Fruit fly (Drosophila melanogaster): ENCODE data around the gene CG43783.

Gene CG43783

dm6 chr3L:8997686-8998239, 43.7 kb upstream of the CG43783 start, which contains the start of the genes smg and CG5087 (continued):
- TF ChIP-seq stwl (tag; optimal IDR thresholded peaks at IDR 0.05) (peak; percentile 85), CG32532 (GFP tag; IDR thresholded peaks at IDR 0.05) (peak; percentile 45), NfI (GFP tag; optimal IDR thresholded peaks at IDR 0.05) (peak; percentile 14)

dm6 chr3L:8996899-8997685, 43.0 kb upstream of the CG43783 start:
- TF ChIP-seq Eip74EF (GFP tag; optimal IDR thresholded peaks at IDR 0.05) (no peak), CG7372 (GFP tag; IDR thresholded peaks at IDR 0.05) (no peak), sr (GFP tag; IDR thresholded peaks at IDR 0.05) (no peak), crol (GFP tag; IDR thresholded peaks at IDR 0.05) (peak; percentile 85), chif (GFP tag; optimal IDR thresholded peaks at IDR 0.05) (no peak), Med (GFP tag) (peak; percentile 75), CG2712 (tag; optimal IDR thresholded peaks at IDR 0.05) (no peak), sens (GFP tag) (peak; percentile 55), hkb (optimal IDR thresholded peaks at IDR 0.05) (no peak), hkb (GFP tag; IDR thresholded peaks at IDR 0.05) (0 out of 2 replicates have a peak, but pooled peaks have one; percentile 24), lov (optimal IDR thresholded peaks at IDR 0.05) (no peak), lov (GFP tag; IDR thresholded peaks at IDR 0.05) (0 out of 3 replicates have a peak, but pooled peaks have one; percentile 48), Ets97D (GFP tag; optimal IDR thresholded peaks at IDR 0.05) (no peak), CG13296 (GFP tag; optimal IDR thresholded peaks at IDR 0.05) (no peak), Ets65A (GFP tag) (no peak), Abd-B (GFP tag; optimal IDR thresholded peaks at IDR 0.05) (no peak), klu (GFP tag; IDR thresholded peaks at IDR 0.05) (no peak), jigr1 (GFP tag; IDR thresholded peaks at IDR 0.05) (no peak), nerfin-1 (tag; optimal IDR thresholded peaks at IDR 0.05) (peak; percentile 16), Drgx (GFP tag; IDR thresholded peaks at IDR 0.05) (peak; percentile 35; the same call in 1 of the 2 replicates), Atf3 (GFP tag; optimal IDR thresholded peaks at IDR 0.05) (no peak), CG8944 (GFP tag; optimal IDR thresholded peaks at IDR 0.05) (no peak), CG8388 (GFP tag; optimal IDR thresholded peaks at IDR 0.05) (no peak), CG15601 (tag; optimal IDR thresholded peaks at IDR 0.05) (no peak), croc (GFP tag; conservative IDR thresholded peaks at IDR 0.05) (no peak), slou (GFP tag; optimal IDR thresholded peaks at IDR 0.05) (no peak), nau (GFP tag; optimal IDR thresholded peaks at IDR 0.05) (no peak), wdn (GFP tag; IDR thresholded peaks at IDR 0.05) (no peak), lola (GFP tag; optimal IDR thresholded peaks at IDR 0.05) (no peak), stc (GFP tag; IDR thresholded peaks at IDR 0.05) (no peak), Taf1 (GFP tag; IDR thresholded peaks at IDR 0.05) (no peak), corto (GFP tag; optimal IDR thresholded peaks at IDR 0.05) (no peak), CG32767 (GFP tag; IDR thresholded peaks at IDR 0.05) (no peak), Asciz (GFP tag; optimal IDR thresholded peaks at IDR 0.05) (no peak), schlank (tag; optimal IDR thresholded peaks at IDR 0.05) (no peak), Adf1 (GFP tag; IDR thresholded peaks at IDR 0.05) (peak; percentile 5; the same call in 1 of the 2 replicates), Hr51 (GFP tag; optimal IDR thresholded peaks at IDR 0.05) (no peak), Sry-β (GFP tag; optimal IDR thresholded peaks at IDR 0.05) (no peak), sima (GFP tag; optimal IDR thresholded peaks at IDR 0.05) (no peak), CG7987 (GFP tag; optimal IDR thresholded peaks at IDR 0.05) (no peak), pho (GFP tag; optimal IDR thresholded peaks at IDR 0.05) (no peak), Pdp1 (GFP tag; optimal IDR thresholded peaks at IDR 0.05) (no peak), zfh1 (GFP tag; IDR thresholded peaks at IDR 0.05) (0 out of 3 replicates have a peak, but pooled peaks have one; percentile 15), Opbp (GFP tag; IDR thresholded peaks at IDR 0.05; ENCODE audit: partially characterized antibody) (peak; percentile 44; the same call in 2 of the 3 replicates)

Measured in whole organism, embryonic.